Worm (Caenorhabditis elegans) whole organism, L1 larva: ENCODE results near the gene knl-3.

Source experiments
- snpc-4 ChIP-seq: fragments of 150-350 bp; optimal IDR thresholded peaks from 2 replicates; lab custom pipeline; 2014; ENCODE audit warnings: missing biosample characterization, missing genetic modification characterization
- tbx-2 ChIP-seq: sonication (generic microtip); optimal IDR thresholded peaks from 2 replicates; lab custom pipeline; 2016; ENCODE audit warnings: missing genetic modification characterization, missing compliant biosample characterization
- unc-30 ChIP-seq: sonication (generic microtip); optimal IDR thresholded peaks from 2 replicates; lab custom pipeline; 2017; ENCODE audit warnings: missing biosample characterization, missing genetic modification characterization

DNA sequence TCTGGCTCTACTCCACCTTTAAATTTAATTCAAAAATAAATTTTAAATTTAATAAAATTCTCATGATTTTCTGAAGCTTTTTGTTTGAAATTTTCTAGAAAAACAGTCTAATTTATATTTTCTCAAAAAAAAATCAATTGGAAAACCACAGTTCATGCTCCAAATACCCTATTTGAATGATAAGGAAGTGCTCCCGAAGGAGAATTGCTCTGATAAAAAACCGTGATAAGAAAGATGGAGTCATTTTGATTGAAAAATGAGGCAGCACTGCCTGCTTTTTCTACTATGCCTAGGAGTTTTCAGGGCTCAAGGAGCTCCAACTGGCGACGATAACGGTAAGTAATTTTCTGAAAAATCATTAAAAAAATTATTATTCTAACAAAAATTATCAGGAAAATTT is 23.0 kb upstream of the knl-3 start, which contains the start of gene T10B5.7:
- no peak for TF ChIP-seq unc-30 (tag; lab: Kevin White, UChicago)
- TF ChIP-seq snpc-4 (tag; lab: Kevin White, UChicago), result no peak
- TF ChIP-seq tbx-2, result no peak
